Fruit fly (Drosophila melanogaster) whole organism, prepupa: ENCODE measurements around the gene CG32110.

ENCODE experiments used
- CG4318 ChIP-seq: fragments of 200-800 bp; sonication (Bioruptor generic); optimal IDR thresholded peaks from 3 replicates; lab custom pipeline; 2017; ENCODE audit warnings: missing biosample characterization, mild to moderate bottlenecking, missing genetic modification characterization
- Ets96B ChIP-seq: fragments of 200-800 bp; optimal IDR thresholded peaks from 2 replicates; lab custom pipeline; 2019; ENCODE audit warnings: missing biosample characterization, mild to moderate bottlenecking, missing genetic modification characterization, moderate library complexity

- TF ChIP-seq Ets96B (tag; lab: Kevin White, UChicago): no peak
- TF ChIP-seq CG4318: no peak
Observed at dm6 chr3L:12799431-12800147, 8.9 kb upstream of the CG32110 start.
